Fruit fly (Drosophila melanogaster): Measurements from ENCODE around the gene ras.

Gene ras

DNA sequence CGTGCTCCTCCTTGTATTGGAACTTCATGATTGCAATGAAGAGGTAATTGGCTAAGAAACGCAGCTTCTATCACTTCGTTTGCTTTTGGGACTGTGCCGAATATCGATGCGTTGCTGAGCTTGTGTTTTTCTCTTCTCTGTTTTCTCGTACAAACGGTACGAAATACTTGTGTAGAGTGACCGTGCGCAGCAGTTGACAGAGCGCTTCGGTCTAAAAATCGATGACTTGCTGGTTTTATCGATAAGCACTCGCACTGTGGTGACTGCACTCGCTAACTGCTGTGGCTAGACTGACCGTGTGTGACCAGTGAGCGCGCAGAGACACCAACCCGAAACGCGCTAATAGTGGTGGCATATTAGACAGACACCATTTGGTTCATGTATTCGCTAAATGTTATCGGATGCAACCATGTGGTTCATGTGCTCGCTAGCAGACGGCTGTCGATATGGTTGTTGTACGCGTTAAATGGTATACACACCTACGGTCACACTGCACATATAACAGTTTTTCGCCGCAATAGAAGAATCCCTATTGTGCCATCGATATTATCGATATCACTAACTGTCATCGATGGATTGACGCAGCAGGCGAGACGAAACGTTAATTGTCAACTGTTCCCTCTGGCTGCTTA lies 23.9 kb downstream of the ras start, which contains the start of the genes Atg8a and BTBD9 (continued):
- TF ChIP-seq bbx (GFP tag; IDR thresholded peaks at IDR 0.05; ENCODE audit: partially characterized antibody) = peak; percentile 85
- peak; percentile 80; the same call in 2 of the 3 replicates for TF ChIP-seq CG6791 (GFP tag; IDR thresholded peaks at IDR 0.05; ENCODE audit: partially characterized antibody)
- TF ChIP-seq lab (GFP tag; optimal IDR thresholded peaks at IDR 0.05) = peak; percentile 62
- no peak for TF ChIP-seq Dad (GFP tag; optimal IDR thresholded peaks at IDR 0.05)
- no peak for TF ChIP-seq ro (GFP tag; IDR thresholded peaks at IDR 0.05)
- peak; percentile 32; the same call in 1 of the 3 replicates for TF ChIP-seq dysf (GFP tag; IDR thresholded peaks at IDR 0.05)
- no peak for TF ChIP-seq Adf1 (GFP tag; IDR thresholded peaks at IDR 0.05)
- peak; percentile 53 for TF ChIP-seq Mad (GFP tag; optimal IDR thresholded peaks at IDR 0.05)
- TF ChIP-seq CG7357 (GFP tag; IDR thresholded peaks at IDR 0.05) = no peak
- TF ChIP-seq Lhr (GFP tag; optimal IDR thresholded peaks at IDR 0.05) = peak; percentile 100
- TF ChIP-seq zen (tag; optimal IDR thresholded peaks at IDR 0.05) = peak; percentile 18
- TF ChIP-seq Aef1 (GFP tag; IDR thresholded peaks at IDR 0.05) = 0 out of 3 replicates have a peak, but pooled peaks have one; percentile 21
- no peak for TF ChIP-seq Sry-β (GFP tag; optimal IDR thresholded peaks at IDR 0.05)
- peak; percentile 25 for TF ChIP-seq bcd (GFP tag; optimal IDR thresholded peaks at IDR 0.05)
- no peak for TF ChIP-seq nau (GFP tag; optimal IDR thresholded peaks at IDR 0.05)
- peak; percentile 10 for TF ChIP-seq gro (GFP tag; optimal IDR thresholded peaks at IDR 0.05)
- TF ChIP-seq CG6854 (GFP tag; optimal IDR thresholded peaks at IDR 0.05) = no peak
- peak; percentile 72 for TF ChIP-seq CG12769 (tag; optimal IDR thresholded peaks at IDR 0.05)
- no peak for TF ChIP-seq slp2 (GFP tag; optimal IDR thresholded peaks at IDR 0.05)
- no peak for TF ChIP-seq Rx (GFP tag; IDR thresholded peaks at IDR 0.05)
- TF ChIP-seq tna (GFP tag; IDR thresholded peaks at IDR 0.05; ENCODE audit: partially characterized antibody) = peak; percentile 56
- TF ChIP-seq chn (GFP tag; optimal IDR thresholded peaks at IDR 0.05) = no peak
- peak; percentile 75; the same call in 1 of the 3 replicates for TF ChIP-seq zen2 (GFP tag; IDR thresholded peaks at IDR 0.05; ENCODE audit: partially characterized antibody)
- peak; percentile 34; the same call in 1 of the 2 replicates for TF ChIP-seq CkIIα-i1 (GFP tag; IDR thresholded peaks at IDR 0.05)
- TF ChIP-seq CG17385 (GFP tag; optimal IDR thresholded peaks at IDR 0.05) = peak; percentile 36
- TF ChIP-seq onecut (GFP tag; IDR thresholded peaks at IDR 0.05) = no peak
- TF ChIP-seq cad (GFP tag; optimal IDR thresholded peaks at IDR 0.05) = no peak
- TF ChIP-seq Tbp (GFP tag; optimal IDR thresholded peaks at IDR 0.05) = no peak
- no peak for TF ChIP-seq Oli (tag; optimal IDR thresholded peaks at IDR 0.05)
- no peak; the same call in none of the 2 replicates for TF ChIP-seq CG2129 (GFP tag; IDR thresholded peaks at IDR 0.05; ENCODE audit: partially characterized antibody)
- TF ChIP-seq pzg (GFP tag; optimal IDR thresholded peaks at IDR 0.05) = peak; percentile 100
- no peak for TF ChIP-seq Dip2 (GFP tag; IDR thresholded peaks at IDR 0.05)
- TF ChIP-seq Chrac-16 (GFP tag; optimal IDR thresholded peaks at IDR 0.05) = no peak
- TF ChIP-seq CG1024 (GFP tag; IDR thresholded peaks at IDR 0.05) = no peak
- no peak for TF ChIP-seq esg (GFP tag; conservative IDR thresholded peaks at IDR 0.05)
- TF ChIP-seq CG31388 (GFP tag; optimal IDR thresholded peaks at IDR 0.05) = no peak
- no peak for TF ChIP-seq wdn (GFP tag; IDR thresholded peaks at IDR 0.05)
- TF ChIP-seq odd (GFP tag; optimal IDR thresholded peaks at IDR 0.05) = no peak
- peak; percentile 39 for TF ChIP-seq shn (GFP tag; optimal IDR thresholded peaks at IDR 0.05)
- TF ChIP-seq sens-2 (GFP tag; IDR thresholded peaks at IDR 0.05) = no peak
- no peak for TF ChIP-seq ATbp (GFP tag; optimal IDR thresholded peaks at IDR 0.05)
- TF ChIP-seq pho (GFP tag; optimal IDR thresholded peaks at IDR 0.05) = peak; percentile 62
- TF ChIP-seq CG31365 (tag; optimal IDR thresholded peaks at IDR 0.05) = no peak
- peak; percentile 99 for TF ChIP-seq CG2116 (GFP tag; optimal IDR thresholded peaks at IDR 0.05)
- peak; percentile 97 for TF ChIP-seq Ets97D (GFP tag; optimal IDR thresholded peaks at IDR 0.05)
- TF ChIP-seq CG2199 (GFP tag; IDR thresholded peaks at IDR 0.05) = no peak
- no peak for TF ChIP-seq ase (GFP tag; IDR thresholded peaks at IDR 0.05)
- TF ChIP-seq PHDP (tag; optimal IDR thresholded peaks at IDR 0.05) = peak; percentile 20
- TF ChIP-seq HmgZ (tag; optimal IDR thresholded peaks at IDR 0.05) = peak; percentile 84
- TF ChIP-seq CG2120 (GFP tag; optimal IDR thresholded peaks at IDR 0.05) = peak; percentile 64

All from whole organism, embryonic.